Worm (Caenorhabditis elegans): Measurements from ENCODE around the gene R07E5.6.

The R07E5.6 gene

DNA sequence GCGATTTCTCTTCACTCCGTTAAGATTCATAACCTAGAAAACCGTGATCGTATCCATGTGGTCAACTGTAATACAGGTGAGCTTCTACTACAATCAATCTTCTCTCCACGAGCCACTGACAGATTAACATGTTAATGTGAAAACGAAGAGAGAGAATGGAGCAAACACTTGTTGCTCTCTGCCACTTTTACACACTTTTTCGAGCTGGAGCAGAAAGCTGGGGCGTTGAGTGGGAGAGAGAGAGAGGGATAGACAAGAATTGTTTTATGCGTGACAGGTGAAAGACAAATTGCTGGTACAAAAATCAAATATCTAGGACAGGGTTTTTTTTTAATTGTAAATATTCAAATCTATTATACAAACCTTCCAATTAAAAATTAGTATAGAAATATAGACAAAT lies 40.2 kb upstream of the R07E5.6 start (continued):
- TF ChIP-seq zag-1 (tag; optimal IDR thresholded peaks at IDR 0.05) (no peak), lin-15B (tag; optimal IDR thresholded peaks at IDR 0.05) (no peak), snpc-4 (tag; optimal IDR thresholded peaks at IDR 0.05) (no peak), nhr-71 (tag; optimal IDR thresholded peaks at IDR 0.05) (peak; percentile 49), ama-1 (optimal IDR thresholded peaks at IDR 0.05) (no peak), blmp-1 (tag; optimal IDR thresholded peaks at IDR 0.05) (no peak), unc-62 (GFP tag; optimal IDR thresholded peaks at IDR 0.05) (no peak)

DNA sequence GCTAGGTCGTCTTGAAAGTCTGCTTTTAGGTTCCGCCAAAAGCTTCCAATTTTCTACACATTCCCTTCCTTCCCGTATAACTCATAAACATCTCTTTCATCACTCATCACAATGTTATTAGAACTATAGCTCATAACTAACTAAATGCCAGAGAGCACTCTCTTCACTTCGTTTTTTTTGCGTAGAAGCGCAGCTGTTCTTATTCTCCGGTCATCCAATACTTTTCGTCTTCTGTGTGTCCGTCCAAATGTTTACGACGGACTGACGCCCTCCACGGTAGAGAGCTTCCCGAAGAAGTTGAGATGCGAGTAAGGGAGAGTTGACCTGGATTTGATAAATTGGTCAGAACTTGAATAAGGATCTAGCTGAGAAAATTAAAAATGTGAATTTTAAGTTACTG lies 39.4 kb upstream of the R07E5.6 start:
- TF ChIP-seq elt-3 (tag; optimal IDR thresholded peaks at IDR 0.05): no peak
- TF ChIP-seq lin-14 (GFP tag; optimal IDR thresholded peaks at IDR 0.05): peak; percentile 19
- TF ChIP-seq aly-2 (tag; optimal IDR thresholded peaks at IDR 0.05): no peak
- TF ChIP-seq vab-15 (tag; optimal IDR thresholded peaks at IDR 0.05): no peak
- TF ChIP-seq efl-1 (optimal IDR thresholded peaks at IDR 0.05): no peak
- peak in 1 of 2 experiments; percentile 44 for TF ChIP-seq efl-1 (GFP tag; optimal IDR thresholded peaks at IDR 0.05 in 1 of 2)
- no peak for TF ChIP-seq dsc-1 (tag; optimal IDR thresholded peaks at IDR 0.05)
- TF ChIP-seq lsy-2 (tag; optimal IDR thresholded peaks at IDR 0.05): no peak
- TF ChIP-seq skn-1 (tag; optimal IDR thresholded peaks at IDR 0.05): no peak
- TF ChIP-seq rnt-1 (tag; optimal IDR thresholded peaks at IDR 0.05): peak; percentile 40
- TF ChIP-seq blmp-1 (tag; optimal IDR thresholded peaks at IDR 0.05): no peak

DNA sequence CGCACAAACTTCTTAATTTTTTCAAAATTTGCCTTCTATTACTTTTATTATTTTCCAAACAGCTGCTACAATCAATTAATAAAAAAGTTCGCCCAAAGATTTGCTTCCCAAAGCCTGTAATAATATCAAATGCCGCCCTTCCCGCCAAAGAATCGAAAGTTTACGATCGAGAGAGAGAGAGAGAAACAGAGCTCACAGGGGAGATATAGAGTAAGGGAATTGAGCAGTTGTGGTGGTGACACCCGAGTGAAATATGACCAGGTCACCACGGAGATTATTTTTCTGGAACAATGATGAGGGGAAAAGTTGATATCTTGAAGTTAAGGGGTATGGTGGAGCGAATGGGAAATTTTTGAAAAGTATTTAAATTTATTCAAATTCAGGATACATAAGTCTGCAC lies 38.7 kb upstream of the R07E5.6 start:
- TF ChIP-seq xbp-1 (tag; optimal IDR thresholded peaks at IDR 0.05): no peak
- TF ChIP-seq efl-1 (optimal IDR thresholded peaks at IDR 0.05): no peak
- no peak for TF ChIP-seq efl-1 (GFP tag; optimal IDR thresholded peaks at IDR 0.05 in 1 of 2)
- no peak for TF ChIP-seq mep-1 (tag; optimal IDR thresholded peaks at IDR 0.05)
- TF ChIP-seq hlh-17 (GFP tag; optimal IDR thresholded peaks at IDR 0.05; ENCODE audit: borderline replicate concordance): no peak
- no peak for TF ChIP-seq ztf-11 (tag; optimal IDR thresholded peaks at IDR 0.05)
- no peak for TF ChIP-seq mef-2 (tag; optimal IDR thresholded peaks at IDR 0.05)
- no peak for TF ChIP-seq fos-1 (tag; optimal IDR thresholded peaks at IDR 0.05)
- no peak for TF ChIP-seq mdl-1 (tag; optimal IDR thresholded peaks at IDR 0.05)
- TF ChIP-seq elt-3 (tag; optimal IDR thresholded peaks at IDR 0.05): no peak
- TF ChIP-seq lin-14 (GFP tag; optimal IDR thresholded peaks at IDR 0.05): no peak
- TF ChIP-seq aha-1 (tag; optimal IDR thresholded peaks at IDR 0.05): no peak
- TF ChIP-seq nhr-11 (tag; optimal IDR thresholded peaks at IDR 0.05): no peak
- TF ChIP-seq irx-1 (tag; optimal IDR thresholded peaks at IDR 0.05): no peak
- TF ChIP-seq pag-3 (tag; optimal IDR thresholded peaks at IDR 0.05; ENCODE audit: borderline replicate concordance, insufficient read depth): no peak
- TF ChIP-seq snu-23 (GFP tag; optimal IDR thresholded peaks at IDR 0.05): no peak
- TF ChIP-seq efl-3 (GFP tag; optimal IDR thresholded peaks at IDR 0.05): no peak
- no peak for TF ChIP-seq fkh-8 (tag; optimal IDR thresholded peaks at IDR 0.05)
- no peak for TF ChIP-seq nhr-77 (tag; optimal IDR thresholded peaks at IDR 0.05)
- TF ChIP-seq C04F5.9 (tag; optimal IDR thresholded peaks at IDR 0.05): no peak

- TF ChIP-seq mef-2 (tag; optimal IDR thresholded peaks at IDR 0.05) (no peak), ztf-4 (tag; optimal IDR thresholded peaks at IDR 0.05) (no peak), snu-23 (GFP tag; optimal IDR thresholded peaks at IDR 0.05) (peak; percentile 49), tlp-1 (tag; optimal IDR thresholded peaks at IDR 0.05) (no peak), pax-3 (tag; optimal IDR thresholded peaks at IDR 0.05) (no peak), skn-1 (tag; optimal IDR thresholded peaks at IDR 0.05) (no peak), nhr-20 (tag; optimal IDR thresholded peaks at IDR 0.05) (peak; percentile 20), sup-37 (GFP tag; optimal IDR thresholded peaks at IDR 0.05) (no peak), zip-4 (GFP tag; optimal IDR thresholded peaks at IDR 0.05) (no peak), swsn-7 (tag; optimal IDR thresholded peaks at IDR 0.05) (peak; percentile 10), jun-1 (tag; optimal IDR thresholded peaks at IDR 0.05) (no peak), C34B4.2 (tag; optimal IDR thresholded peaks at IDR 0.05) (no peak), ceh-63 (GFP tag; optimal IDR thresholded peaks at IDR 0.05) (no peak), F16B12.6 (tag; optimal IDR thresholded peaks at IDR 0.05) (no peak), pqm-1 (tag; optimal IDR thresholded peaks at IDR 0.05) (no peak), hlh-17 (GFP tag; optimal IDR thresholded peaks at IDR 0.05; ENCODE audit: borderline replicate concordance) (no peak), irx-1 (tag; optimal IDR thresholded peaks at IDR 0.05) (no peak), ets-5 (GFP tag; IDR thresholded peaks at IDR 0.05) (no peak), hpl-2 (GFP tag; optimal IDR thresholded peaks at IDR 0.05) (no peak), mdl-1 (tag; optimal IDR thresholded peaks at IDR 0.05) (no peak), egl-27 (tag; optimal IDR thresholded peaks at IDR 0.05) (no peak), nhr-90 (tag; optimal IDR thresholded peaks at IDR 0.05; ENCODE audit: poor library complexity) (peak; percentile 47), elt-3 (tag; optimal IDR thresholded peaks at IDR 0.05) (no peak), unc-30 (tag; optimal IDR thresholded peaks at IDR 0.05) (no peak)
Observed at ce11 chrIII:4362332-4362731, 36.2 kb upstream of the R07E5.6 start.
